Worm (Caenorhabditis elegans): ENCODE results near the gene pges-2.
"Not testable (repeated sequence)": the region's sequence is repeated elsewhere in the genome, so short reads cannot be mapped to it uniquely, and the experiment has no call there.

The pges-2 gene

DNA sequence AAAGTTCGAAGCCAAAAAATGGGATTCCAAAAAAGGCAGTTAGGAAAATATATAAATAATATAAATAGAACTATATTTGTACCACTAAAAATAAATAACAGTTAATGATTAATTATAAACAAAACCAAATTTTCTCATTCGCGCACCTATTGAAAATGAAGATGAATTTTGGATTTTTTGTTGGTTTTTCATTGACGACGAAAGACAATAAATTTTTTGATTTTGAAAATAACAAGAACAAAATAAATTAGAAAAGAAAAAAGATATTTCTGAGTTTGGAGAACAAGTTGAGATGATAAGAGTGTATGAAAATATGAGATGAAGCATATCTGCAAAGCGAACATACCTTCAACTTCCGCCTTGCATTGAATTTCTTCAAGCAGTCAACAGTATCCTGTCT, 30.3 kb downstream of the pges-2 start:
- no peak for TF ChIP-seq cog-1 (tag; optimal IDR thresholded peaks at IDR 0.05)
- TF ChIP-seq ref-1 (GFP tag; conservative IDR thresholded peaks at IDR 0.05) = no peak
- TF ChIP-seq med-1 (GFP tag; optimal IDR thresholded peaks at IDR 0.05; ENCODE audit: insufficient read depth) = no peak
- no peak for TF ChIP-seq tab-1 (GFP tag; IDR thresholded peaks at IDR 0.05)
- TF ChIP-seq flt-1 (GFP tag; IDR thresholded peaks at IDR 0.05) = no peak
- TF ChIP-seq ztf-23 (GFP tag; IDR thresholded peaks at IDR 0.05) = no peak
- TF ChIP-seq ztf-29 (GFP tag; IDR thresholded peaks at IDR 0.05) = no peak
- no peak for TF ChIP-seq T22C8.4 (GFP tag; IDR thresholded peaks at IDR 0.05)

DNA sequence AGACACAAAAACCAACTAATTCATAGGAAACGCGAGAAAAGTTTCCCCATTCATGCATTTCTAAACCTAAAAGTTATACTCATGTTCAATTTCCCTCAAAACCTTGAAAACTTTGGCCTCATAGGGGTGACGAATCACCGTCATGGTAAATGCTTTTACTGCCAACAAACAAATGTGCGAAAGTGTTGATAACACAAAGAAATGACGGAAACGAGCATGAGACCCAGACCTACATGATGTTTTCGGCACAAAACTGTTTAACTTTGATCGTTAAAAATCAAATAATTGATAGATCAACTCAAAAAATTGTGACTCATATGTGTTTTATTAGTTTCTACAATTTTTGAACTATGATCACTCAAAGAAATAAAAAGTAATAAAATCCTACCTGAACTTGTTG, 35.7 kb downstream of the pges-2 start:
- no peak for TF ChIP-seq cog-1 (tag; optimal IDR thresholded peaks at IDR 0.05)

DNA sequence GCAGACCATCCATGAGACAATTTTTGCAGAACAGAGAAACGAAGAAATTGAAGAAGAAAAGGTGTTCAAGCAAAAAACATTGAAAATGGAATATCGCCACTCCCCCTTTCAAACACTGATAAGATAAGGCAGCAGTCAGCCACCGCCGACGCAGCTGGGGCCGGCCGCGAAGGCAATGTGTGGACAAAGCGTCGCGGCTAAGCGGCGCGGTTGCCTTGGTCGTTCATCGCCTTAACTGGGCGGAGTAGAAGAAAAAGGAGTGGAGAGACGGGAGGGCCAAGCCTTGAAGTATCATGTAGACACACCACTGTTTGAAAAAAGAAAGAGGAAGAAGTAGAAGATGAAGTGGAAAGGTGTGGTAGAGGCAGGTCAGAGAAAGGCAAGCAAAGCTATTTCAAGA, 36.6 kb downstream of the pges-2 start:
- TF ChIP-seq ztf-29 (GFP tag; IDR thresholded peaks at IDR 0.05) (no peak), ztf-23 (GFP tag; IDR thresholded peaks at IDR 0.05) (0 out of 2 replicates have a peak, but pooled peaks have one; percentile 39), klf-2 (GFP tag; conservative IDR thresholded peaks at IDR 0.05) (peak; percentile 62; the same call in 1 of the 2 replicates)

DNA sequence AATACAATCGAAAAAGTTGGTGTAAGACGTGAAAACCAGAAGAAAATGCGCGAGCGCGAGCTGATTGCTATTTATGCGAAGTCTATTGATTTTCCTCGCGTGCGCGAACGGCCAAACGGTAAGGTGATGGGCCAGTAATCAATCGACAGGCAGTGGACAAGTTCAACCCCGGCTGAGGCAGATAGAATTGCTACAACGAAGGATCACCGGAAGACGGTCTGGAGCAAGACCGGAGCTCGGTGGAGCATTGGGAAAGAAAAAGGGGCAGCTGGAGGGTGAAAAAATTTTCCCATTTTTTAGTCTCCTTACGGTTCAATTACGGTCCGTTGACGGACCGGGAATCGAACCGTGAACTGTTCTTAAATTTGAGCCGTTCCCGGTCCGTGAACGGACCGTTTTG, 44.2 kb downstream of the pges-2 start:
- TF ChIP-seq tab-1 (GFP tag; IDR thresholded peaks at IDR 0.05) = 0 out of 2 replicates have a peak, but pooled peaks have one; percentile 52

DNA sequence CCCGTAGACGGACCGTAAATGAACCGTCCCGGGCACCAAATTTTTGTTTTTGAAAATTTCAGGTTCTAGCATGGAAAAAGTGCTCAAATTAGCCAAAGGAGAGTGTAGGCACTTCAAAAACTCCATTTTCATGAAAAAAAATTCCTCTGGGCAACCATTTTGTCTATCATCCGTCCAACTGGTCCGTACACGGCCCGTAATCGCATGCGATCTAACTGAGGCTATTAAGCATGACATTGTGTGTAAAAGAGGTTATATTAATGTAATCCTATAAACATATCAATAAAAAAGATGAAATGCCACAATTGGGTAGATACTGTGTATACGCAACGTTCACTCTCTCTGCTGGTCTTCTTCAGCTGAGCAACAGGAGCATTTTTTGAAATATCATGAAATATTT, 44.9 kb downstream of the pges-2 start, which contains the start of gene R09E10.1:
TSS of gene R09E10.1 (minus strand) at position 101 of the 400 bp plus-strand sequence.
- TF ChIP-seq ref-1 (GFP tag; conservative IDR thresholded peaks at IDR 0.05); ztf-23 (GFP tag; IDR thresholded peaks at IDR 0.05); med-1 (GFP tag; optimal IDR thresholded peaks at IDR 0.05; ENCODE audit: insufficient read depth): not testable (repeated sequence)

DNA sequence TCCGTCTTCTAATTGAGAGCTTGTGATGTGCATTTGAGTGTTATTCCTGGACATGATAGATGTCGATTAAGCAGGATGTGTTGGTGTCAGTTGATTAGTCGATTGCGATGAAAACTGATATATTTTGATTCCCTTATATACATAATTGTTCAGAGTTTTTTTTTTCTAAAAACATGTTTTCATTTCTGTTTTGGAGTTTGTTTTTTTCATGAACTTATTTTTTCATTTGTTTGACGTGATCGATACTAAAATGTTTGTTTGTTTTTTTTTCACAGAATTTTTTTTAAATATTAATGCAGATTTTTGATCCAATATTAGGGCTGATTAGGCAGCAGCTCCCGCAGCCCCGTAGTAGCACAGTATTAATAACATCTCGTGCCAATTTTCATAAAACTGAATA, 49.4 kb downstream of the pges-2 start, which contains the start of gene R09E10.2:
TSS of gene R09E10.2 (minus strand) at position 101 of the 400 bp plus-strand sequence.
- TF ChIP-seq ztf-23 (GFP tag; IDR thresholded peaks at IDR 0.05) (no peak), ref-1 (GFP tag; conservative IDR thresholded peaks at IDR 0.05) (no peak), T22C8.4 (GFP tag; IDR thresholded peaks at IDR 0.05) (no peak), cog-1 (tag; optimal IDR thresholded peaks at IDR 0.05) (no peak), tab-1 (GFP tag; IDR thresholded peaks at IDR 0.05) (no peak), med-1 (GFP tag; optimal IDR thresholded peaks at IDR 0.05; ENCODE audit: insufficient read depth) (no peak), klf-2 (GFP tag; conservative IDR thresholded peaks at IDR 0.05) (no peak), flt-1 (GFP tag; IDR thresholded peaks at IDR 0.05) (no peak), ztf-29 (GFP tag; IDR thresholded peaks at IDR 0.05) (no peak)
